Fruit fly (Drosophila melanogaster): ENCODE data around the gene Lsp1beta.

The Lsp1beta gene

dm6 chr2L:871419-871846 is 26.9 kb upstream of the Lsp1beta start (continued):
- TF ChIP-seq shn (GFP tag; optimal IDR thresholded peaks at IDR 0.05): no peak
- TF ChIP-seq Dp (GFP tag; optimal IDR thresholded peaks at IDR 0.05): peak; percentile 9
- 0 out of 3 replicates have a peak, but pooled peaks have one; percentile 17 for TF ChIP-seq CG6791 (GFP tag; IDR thresholded peaks at IDR 0.05; ENCODE audit: partially characterized antibody)
- no peak for TF ChIP-seq lab (GFP tag; optimal IDR thresholded peaks at IDR 0.05)
- TF ChIP-seq jumu (GFP tag; optimal IDR thresholded peaks at IDR 0.05): peak; percentile 61

dm6 chr2L:873724-874504 is 24.4 kb upstream of the Lsp1beta start:
- no peak for TF ChIP-seq CG10267 (tag; optimal IDR thresholded peaks at IDR 0.05)
- 0 out of 3 replicates have a peak, but pooled peaks have one; percentile 37 for TF ChIP-seq Opbp (GFP tag; IDR thresholded peaks at IDR 0.05; ENCODE audit: partially characterized antibody)
- TF ChIP-seq CG18476 (GFP tag; optimal IDR thresholded peaks at IDR 0.05): peak; percentile 83
- peak; percentile 62 for TF ChIP-seq Deaf1 (tag; optimal IDR thresholded peaks at IDR 0.05)
- TF ChIP-seq Med (GFP tag): peak; percentile 64
- TF ChIP-seq CG4707 (GFP tag; optimal IDR thresholded peaks at IDR 0.05): no peak
- TF ChIP-seq Rfx (GFP tag; IDR thresholded peaks at IDR 0.05): no peak
- peak; percentile 55 for TF ChIP-seq ewg (GFP tag; optimal IDR thresholded peaks at IDR 0.05)
- no peak for TF ChIP-seq sens-2 (GFP tag; IDR thresholded peaks at IDR 0.05)
- TF ChIP-seq hkb (optimal IDR thresholded peaks at IDR 0.05): peak; percentile 36
- no peak for TF ChIP-seq hkb (GFP tag; IDR thresholded peaks at IDR 0.05)
- TF ChIP-seq abd-A (tag; optimal IDR thresholded peaks at IDR 0.05): no peak
- peak; percentile 17 for TF ChIP-seq Ssrp (tag; optimal IDR thresholded peaks at IDR 0.05)
- peak; percentile 34; the same call in 1 of the 2 replicates for TF ChIP-seq vvl (GFP tag; IDR thresholded peaks at IDR 0.05)
- TF ChIP-seq nmo (GFP tag; optimal IDR thresholded peaks at IDR 0.05): no peak
- 0 out of 2 replicates have a peak, but pooled peaks have one; percentile 8 for TF ChIP-seq Atf6 (GFP tag; IDR thresholded peaks at IDR 0.05)
- TF ChIP-seq sob (GFP tag; IDR thresholded peaks at IDR 0.05): peak; percentile 38
- TF ChIP-seq corto (GFP tag; optimal IDR thresholded peaks at IDR 0.05): no peak
- TF ChIP-seq gcm (GFP tag; optimal IDR thresholded peaks at IDR 0.05): no peak
- TF ChIP-seq Scr (GFP tag; IDR thresholded peaks at IDR 0.05; ENCODE audit: partially characterized antibody): 0 out of 2 replicates have a peak, but pooled peaks have one; percentile 18
- TF ChIP-seq sens (GFP tag): peak; percentile 9
- TF ChIP-seq dpn (GFP tag; optimal IDR thresholded peaks at IDR 0.05): no peak
- TF ChIP-seq TFAM (GFP tag; optimal IDR thresholded peaks at IDR 0.05): no peak
- no peak for TF ChIP-seq Ets97D (GFP tag; optimal IDR thresholded peaks at IDR 0.05)
- no peak for TF ChIP-seq CHES-1-like (GFP tag; optimal IDR thresholded peaks at IDR 0.05)
- no peak for TF ChIP-seq ATbp (GFP tag; optimal IDR thresholded peaks at IDR 0.05)
- TF ChIP-seq psq (GFP tag; optimal IDR thresholded peaks at IDR 0.05): no peak
- 0 out of 3 replicates have a peak, but pooled peaks have one; percentile 39 for TF ChIP-seq z (GFP tag; IDR thresholded peaks at IDR 0.05)
- no peak for TF ChIP-seq CrebB (tag; optimal IDR thresholded peaks at IDR 0.05)
- TF ChIP-seq knrl (GFP tag; IDR thresholded peaks at IDR 0.05; ENCODE audit: partially characterized antibody): 0 out of 3 replicates have a peak, but pooled peaks have one; percentile 16
- TF ChIP-seq cas (GFP tag; IDR thresholded peaks at IDR 0.05): no peak

dm6 chr2L:877002-877401 is 21.3 kb upstream of the Lsp1beta start, which contains the start of gene ninaA:
TSS of gene ninaA (plus strand) at chr2L:877302.
- TF ChIP-seq dmrt11E (tag; optimal IDR thresholded peaks at IDR 0.05): no peak
- no peak for TF ChIP-seq Sox100B (GFP tag; optimal IDR thresholded peaks at IDR 0.05)
- TF ChIP-seq sqz (GFP tag; optimal IDR thresholded peaks at IDR 0.05): no peak
- TF ChIP-seq Bdp1 (GFP tag; optimal IDR thresholded peaks at IDR 0.05): no peak
- TF ChIP-seq CG10462 (GFP tag; optimal IDR thresholded peaks at IDR 0.05): no peak
- TF ChIP-seq gfzf (GFP tag; optimal IDR thresholded peaks at IDR 0.05): no peak
- no peak for TF ChIP-seq ems (GFP tag; optimal IDR thresholded peaks at IDR 0.05)
- no peak for TF ChIP-seq CG9797 (GFP tag; optimal IDR thresholded peaks at IDR 0.05)
- no peak for TF ChIP-seq Gsc (GFP tag; IDR thresholded peaks at IDR 0.05)

Measured in whole organism, embryonic.